Fruit fly (Drosophila melanogaster): ENCODE data around the gene plh.

Gene plh

DNA sequence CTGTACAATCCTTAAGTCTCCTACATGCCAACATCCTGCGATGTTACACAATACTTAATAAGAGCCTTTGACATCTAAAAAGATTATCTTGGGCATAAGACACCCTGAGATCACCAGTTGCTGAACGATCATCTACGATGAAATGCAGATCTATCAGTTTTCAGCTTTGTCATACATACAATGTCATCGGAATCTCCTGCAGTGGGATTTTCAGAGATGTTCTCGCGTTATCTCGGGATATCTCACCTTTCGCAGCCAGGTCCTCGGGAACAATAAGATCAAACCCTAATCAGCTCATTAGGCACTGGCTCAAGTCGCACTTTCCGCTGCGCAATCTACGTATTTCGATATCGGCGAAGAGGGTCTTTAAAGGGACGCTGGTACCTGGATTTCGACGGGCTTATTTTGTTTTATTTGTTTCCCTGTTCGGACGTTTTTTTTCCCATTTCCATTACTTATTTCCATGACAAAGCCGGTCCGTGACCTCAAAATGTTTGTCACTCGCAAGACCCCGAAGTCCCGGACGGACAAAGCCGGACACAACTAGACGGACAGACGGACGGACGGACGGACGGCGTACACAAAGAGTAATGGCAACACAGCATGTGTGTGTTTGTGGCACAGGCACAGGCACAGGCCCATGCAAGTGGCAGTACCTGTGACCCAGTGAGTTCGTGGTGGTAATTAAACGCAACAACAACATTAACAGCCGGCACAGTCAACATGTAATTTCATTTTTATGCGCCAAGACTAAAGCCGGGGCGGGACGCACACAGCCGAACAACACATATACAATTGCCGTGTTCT, 28.0 kb upstream of the plh start (continued):
- TF ChIP-seq CG12659 (GFP tag; optimal IDR thresholded peaks at IDR 0.05) (no peak), CG15696 (tag; optimal IDR thresholded peaks at IDR 0.05) (no peak), CG4617 (GFP tag; optimal IDR thresholded peaks at IDR 0.05; ENCODE audit: borderline replicate concordance) (no peak), CG10209 (GFP tag; optimal IDR thresholded peaks at IDR 0.05) (peak; percentile 15), wek (GFP tag; optimal IDR thresholded peaks at IDR 0.05) (no peak), CG18599 (GFP tag; optimal IDR thresholded peaks at IDR 0.05) (no peak), D (optimal IDR thresholded peaks at IDR 0.05) (peak; percentile 87), D (GFP tag; optimal IDR thresholded peaks at IDR 0.05) (peak; percentile 51), Jarid2 (GFP tag; optimal IDR thresholded peaks at IDR 0.05) (no peak), HLH3B (GFP tag; IDR thresholded peaks at IDR 0.05) (peak; percentile 38; the same call in 1 of the 2 replicates), chif (GFP tag; optimal IDR thresholded peaks at IDR 0.05) (no peak), ase (GFP tag; IDR thresholded peaks at IDR 0.05) (no peak), CG10267 (tag; optimal IDR thresholded peaks at IDR 0.05) (no peak), Lhr (GFP tag; optimal IDR thresholded peaks at IDR 0.05) (no peak), CG17361 (GFP tag; IDR thresholded peaks at IDR 0.05) (no peak), vvl (GFP tag; IDR thresholded peaks at IDR 0.05) (peak; percentile 6; the same call in 1 of the 2 replicates), CG9609 (GFP tag; optimal IDR thresholded peaks at IDR 0.05) (no peak), jigr1 (GFP tag; IDR thresholded peaks at IDR 0.05) (no peak), Med (GFP tag) (peak; percentile 69), repo (GFP tag; optimal IDR thresholded peaks at IDR 0.05) (no peak), HHEX (GFP tag; optimal IDR thresholded peaks at IDR 0.05) (no peak), HLHmδ (GFP tag; optimal IDR thresholded peaks at IDR 0.05) (peak; percentile 12), Dek (tag; optimal IDR thresholded peaks at IDR 0.05) (no peak), B-H2 (GFP tag; optimal IDR thresholded peaks at IDR 0.05) (no peak), ttk (GFP tag; IDR thresholded peaks at IDR 0.05) (no peak), CG31365 (tag; optimal IDR thresholded peaks at IDR 0.05) (no peak), Nf-YB (GFP tag; optimal IDR thresholded peaks at IDR 0.05) (no peak), oc (tag; optimal IDR thresholded peaks at IDR 0.05) (peak; percentile 62), sug (tag; optimal IDR thresholded peaks at IDR 0.05) (no peak), Taf1 (GFP tag; IDR thresholded peaks at IDR 0.05) (no peak), emc (GFP tag; optimal IDR thresholded peaks at IDR 0.05) (no peak), lov (optimal IDR thresholded peaks at IDR 0.05) (no peak), lov (GFP tag; IDR thresholded peaks at IDR 0.05) (peak; percentile 70; the same call in 2 of the 3 replicates), ara (GFP tag; IDR thresholded peaks at IDR 0.05) (peak; percentile 42; the same call in 1 of the 2 replicates), Doc3 (GFP tag; IDR thresholded peaks at IDR 0.05; ENCODE audit: partially characterized antibody) (no peak), dmrt99B (tag; optimal IDR thresholded peaks at IDR 0.05) (no peak), gce (GFP tag; IDR thresholded peaks at IDR 0.05) (no peak), Ets97D (GFP tag; optimal IDR thresholded peaks at IDR 0.05) (no peak), cg (GFP tag; optimal IDR thresholded peaks at IDR 0.05) (peak; percentile 60), twi (tag; optimal IDR thresholded peaks at IDR 0.05) (peak; percentile 92), Kr (GFP tag; optimal IDR thresholded peaks at IDR 0.05) (peak; percentile 25), CG7987 (GFP tag; optimal IDR thresholded peaks at IDR 0.05) (no peak), CG4360 (GFP tag; IDR thresholded peaks at IDR 0.05) (peak; percentile 97), sens (GFP tag) (peak; percentile 74), CG33557 (GFP tag; optimal IDR thresholded peaks at IDR 0.05) (no peak), CG3995 (GFP tag; optimal IDR thresholded peaks at IDR 0.05) (no peak), hkb (optimal IDR thresholded peaks at IDR 0.05) (no peak), hkb (GFP tag; IDR thresholded peaks at IDR 0.05) (no peak), ind (GFP tag; optimal IDR thresholded peaks at IDR 0.05) (no peak), bsh (GFP tag; optimal IDR thresholded peaks at IDR 0.05) (no peak)
